Fruit fly (Drosophila melanogaster): Measurements from ENCODE around the gene msd5.

msd5 gene

DNA sequence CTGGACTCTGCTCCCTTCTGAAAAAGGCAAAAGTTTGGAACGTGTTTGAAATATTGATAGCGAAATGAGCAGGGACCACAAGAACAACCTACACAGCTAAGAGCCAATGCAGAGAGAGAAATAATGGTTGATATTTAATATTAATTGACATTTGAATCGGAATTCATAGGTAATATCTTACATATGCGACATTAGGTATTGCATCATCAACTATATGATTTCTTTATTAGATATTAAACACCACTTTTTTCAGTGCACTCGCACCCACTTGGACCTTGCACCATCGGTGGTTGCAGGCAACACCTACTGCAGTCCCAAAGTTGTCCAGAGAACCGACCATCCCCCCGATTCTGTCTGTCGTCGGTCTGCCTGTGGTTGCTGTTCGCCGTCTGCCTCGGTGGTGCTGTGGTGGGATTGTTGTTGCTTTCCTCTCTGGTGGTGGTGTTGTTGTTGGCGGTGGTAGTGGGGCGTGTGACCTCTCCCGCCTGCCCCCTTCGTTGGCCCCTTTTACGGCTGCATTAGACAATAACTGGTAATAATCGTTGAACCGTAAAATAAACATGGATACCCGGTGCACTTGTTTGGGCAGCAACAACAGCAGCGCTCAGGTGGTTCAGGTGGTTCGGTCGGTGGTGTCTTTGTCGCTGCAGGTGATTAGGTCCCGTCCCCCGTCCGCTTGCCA, 46.1 kb upstream of the msd5 start (continued):
- TF ChIP-seq nerfin-1 (tag; optimal IDR thresholded peaks at IDR 0.05) (peak; percentile 59), CG12391 (tag; optimal IDR thresholded peaks at IDR 0.05) (peak; percentile 78), kni (GFP tag; optimal IDR thresholded peaks at IDR 0.05) (peak; percentile 88), CG17802 (tag; optimal IDR thresholded peaks at IDR 0.05) (peak; percentile 40), Hand (GFP tag; optimal IDR thresholded peaks at IDR 0.05) (no peak), CG12155 (GFP tag; optimal IDR thresholded peaks at IDR 0.05) (no peak), grau (tag; optimal IDR thresholded peaks at IDR 0.05) (peak; percentile 62), odd (GFP tag; optimal IDR thresholded peaks at IDR 0.05) (peak; percentile 17), toy (GFP tag; IDR thresholded peaks at IDR 0.05) (peak; percentile 31; the same call in 1 of the 2 replicates), CG18262 (tag; optimal IDR thresholded peaks at IDR 0.05) (peak; percentile 78), insv (GFP tag; optimal IDR thresholded peaks at IDR 0.05) (no peak), CG30020 (tag; optimal IDR thresholded peaks at IDR 0.05) (no peak), ftz-f1 (GFP tag; optimal IDR thresholded peaks at IDR 0.05) (no peak), CG30431 (GFP tag; optimal IDR thresholded peaks at IDR 0.05) (peak; percentile 56), CG12104 (GFP tag; optimal IDR thresholded peaks at IDR 0.05) (no peak), CG3407 (GFP tag; optimal IDR thresholded peaks at IDR 0.05) (peak; percentile 51), CG4854 (GFP tag; optimal IDR thresholded peaks at IDR 0.05) (peak; percentile 5), ro (GFP tag; IDR thresholded peaks at IDR 0.05) (peak; percentile 51; the same call in 1 of the 2 replicates), prd (optimal IDR thresholded peaks at IDR 0.05) (no peak), prd (GFP tag; IDR thresholded peaks at IDR 0.05) (peak; percentile 72), CG18764 (GFP tag; optimal IDR thresholded peaks at IDR 0.05) (no peak), pum (GFP tag; optimal IDR thresholded peaks at IDR 0.05) (peak; percentile 24), CG11504 (tag; optimal IDR thresholded peaks at IDR 0.05) (peak; percentile 60), D19A (tag; optimal IDR thresholded peaks at IDR 0.05) (peak; percentile 55), CG14667 (GFP tag; IDR thresholded peaks at IDR 0.05) (peak; percentile 49), gsb-n (tag; optimal IDR thresholded peaks at IDR 0.05) (peak; percentile 66), Gug (GFP tag; IDR thresholded peaks at IDR 0.05) (no peak; the same call in 3 of the 4 replicates), HLH4C (GFP tag; IDR thresholded peaks at IDR 0.05; ENCODE audit: partially characterized antibody) (no peak), CG14860 (GFP tag; IDR thresholded peaks at IDR 0.05; ENCODE audit: partially characterized antibody) (0 out of 3 replicates have a peak, but pooled peaks have one; percentile 10), Nf-YA (GFP tag; IDR thresholded peaks at IDR 0.05) (0 out of 2 replicates have a peak, but pooled peaks have one; percentile 5), CG2116 (GFP tag; optimal IDR thresholded peaks at IDR 0.05) (no peak), Dref (GFP tag; IDR thresholded peaks at IDR 0.05) (0 out of 2 replicates have a peak, but pooled peaks have one; percentile 8), Hr78 (GFP tag; optimal IDR thresholded peaks at IDR 0.05) (peak in 1 of 2 experiments; percentile 90), CG5953 (GFP tag; IDR thresholded peaks at IDR 0.05) (0 out of 2 replicates have a peak, but pooled peaks have one; percentile 32), NC2β (GFP tag; optimal IDR thresholded peaks at IDR 0.05) (peak; percentile 48), CG1832 (GFP tag; optimal IDR thresholded peaks at IDR 0.05) (no peak), Atf6 (GFP tag; IDR thresholded peaks at IDR 0.05) (peak; percentile 11; the same call in 1 of the 2 replicates), sim (GFP tag; IDR thresholded peaks at IDR 0.05) (peak; percentile 75), sd (tag; optimal IDR thresholded peaks at IDR 0.05) (no peak), CG8478 (optimal IDR thresholded peaks at IDR 0.05) (no peak), Gsc (GFP tag; IDR thresholded peaks at IDR 0.05) (peak; percentile 18; the same call in 1 of the 2 replicates), psq (GFP tag; optimal IDR thresholded peaks at IDR 0.05) (no peak), Fer3 (tag; optimal IDR thresholded peaks at IDR 0.05) (peak; percentile 51), CG9609 (GFP tag; optimal IDR thresholded peaks at IDR 0.05) (peak; percentile 44), ara (GFP tag; IDR thresholded peaks at IDR 0.05) (peak; percentile 87), sob (GFP tag; IDR thresholded peaks at IDR 0.05) (peak; percentile 53; the same call in 1 of the 2 replicates), CG9437 (GFP tag; optimal IDR thresholded peaks at IDR 0.05) (peak; percentile 26), CG10274 (GFP tag; optimal IDR thresholded peaks at IDR 0.05) (no peak), Side (GFP tag; optimal IDR thresholded peaks at IDR 0.05) (peak; percentile 32), gsb (GFP tag; IDR thresholded peaks at IDR 0.05) (no peak)

Measured in whole organism, embryonic.